Worm (Caenorhabditis elegans) whole organism, young adult: Measurements from ENCODE around the gene srg-64.
A peak's percentile ranks its signal among the peaks of the same experiment; 100 is the strongest.

ENCODE experiments used
- C06A6.2 ChIP-seq: fragments of 200-800 bp; sonication (Bioruptor generic); conservative IDR thresholded peaks from 2 replicates; pipeline ENCODE4 v1.3.6; 2022; ENCODE audit warnings: missing genetic modification characterization, missing compliant biosample characterization
- C17E4.6 ChIP-seq: fragments of 200-800 bp; sonication (Bioruptor generic); IDR thresholded peaks from 2 replicates; pipeline ENCODE4 v1.3.6; 2022; ENCODE audit warnings: missing genetic modification reagents, missing genetic modification characterization, missing compliant biosample characterization
- F23B12.7 ChIP-seq: sonication (generic microtip); optimal IDR thresholded peaks from 2 replicates; lab custom pipeline; 2017; ENCODE audit warnings: missing genetic modification characterization, mild to moderate bottlenecking, missing compliant biosample characterization, antibody characterized with exemption, moderate library complexity; ENCODE audit not compliant: insufficient read depth
- K11D2.4 ChIP-seq: fragments of 200-800 bp; sonication (Bioruptor generic); IDR thresholded peaks from 2 replicates; pipeline ENCODE4 v1.3.6; 2022; ENCODE audit warnings: missing genetic modification reagents, missing genetic modification characterization, missing compliant biosample characterization
- hmg-1.2 ChIP-seq: fragments of 200-800 bp; sonication (Bioruptor generic); IDR thresholded peaks from 2 replicates; pipeline ENCODE4 v1.3.6; 2022; ENCODE audit warnings: missing genetic modification reagents, missing genetic modification characterization, missing compliant biosample characterization
- let-526 ChIP-seq: fragments of 200-800 bp; sonication (Bioruptor generic); IDR thresholded peaks from 2 replicates; pipeline ENCODE4 v1.3.6; 2022; ENCODE audit warnings: missing genetic modification reagents, missing genetic modification characterization, missing compliant biosample characterization
- let-607 ChIP-seq, 2 experiments: fragments of 200-800 bp in 1 of 2; sonication (Bioruptor generic) in 1 of 2; sonication (generic microtip) in 1 of 2; optimal IDR thresholded peaks; 2 replicates each; lab custom pipeline; 2016 to 2018; ENCODE audit warnings: mild to moderate bottlenecking in 2 of 2, missing compliant biosample characterization in 2 of 2, missing genetic modification characterization in 2 of 2, moderate library complexity in 2 of 2, missing genotype in 1 of 2
- nhr-80 ChIP-seq: sonication (generic microtip); optimal IDR thresholded peaks from 2 replicates; lab custom pipeline; 2016; ENCODE audit warnings: missing genetic modification characterization, missing compliant biosample characterization
- snpc-1.1 ChIP-seq: sonication (generic microtip); optimal IDR thresholded peaks from 2 replicates; lab custom pipeline; 2017; ENCODE audit warnings: missing genetic modification characterization, mild to moderate bottlenecking, missing compliant biosample characterization, antibody characterized with exemption, moderate library complexity, missing genotype, missing genetic modification reagents; ENCODE audit not compliant: insufficient read depth
- ztf-22 ChIP-seq: fragments of 200-800 bp; sonication (Bioruptor generic); optimal IDR thresholded peaks from 2 replicates; lab custom pipeline; 2018; ENCODE audit warnings: mild to moderate bottlenecking, missing genetic modification characterization, moderate library complexity, missing compliant biosample characterization

srg-64 gene

DNA sequence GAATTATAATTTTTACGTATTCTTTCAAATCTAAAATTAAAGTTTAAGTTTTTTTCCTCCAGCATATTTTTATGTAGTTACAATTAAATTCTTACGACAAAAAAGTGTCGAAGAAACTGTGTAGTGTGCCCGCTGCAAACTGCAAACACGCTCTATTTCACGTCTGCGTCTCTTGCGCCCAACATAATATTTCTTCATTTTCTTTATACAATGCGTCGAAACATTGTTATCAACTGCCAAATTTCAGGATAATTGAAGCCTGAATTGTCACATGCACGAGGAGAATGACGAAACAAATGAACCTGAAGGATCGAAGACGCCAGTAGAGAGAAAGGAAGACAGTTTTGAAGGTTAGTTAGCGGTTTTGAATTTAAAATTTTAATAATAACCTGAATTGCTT, 51.2 kb downstream of the srg-64 start, which contains the start of gene C03H12.1:
Gene C03H12.1, plus strand, starts transcription at position 206 of the 400 bp plus-strand sequence.
- peak; percentile 13 for TF ChIP-seq F23B12.7 (tag; lab: Kevin White, UChicago)
- no peak for TF ChIP-seq let-526 (GFP tag; lab: Robert Waterston, UW)
- peak; percentile 84 for TF ChIP-seq nhr-80 (tag; lab: Kevin White, UChicago)
- TF ChIP-seq C17E4.6, result no peak
- no peak for TF ChIP-seq K11D2.4 (GFP tag; lab: Robert Waterston, UW)
- TF ChIP-seq snpc-1.1, result no peak
- peak; percentile 93 to 95 for TF ChIP-seq let-607 (tag; optimal IDR thresholded peaks at IDR 0.05; lab: Kevin White, UChicago)
- TF ChIP-seq C06A6.2, result no peak
- TF ChIP-seq hmg-1.2 (GFP tag; lab: Robert Waterston, UW), result peak; percentile 83
- no peak for TF ChIP-seq ztf-22 (GFP tag; lab: Kevin White, UChicago)
